Worm (Caenorhabditis elegans) whole organism, L4/young adult: ENCODE results near the gene K10D11.6.

Experiments
- W03F9.2 ChIP-seq: fragments of 150-350 bp; optimal IDR thresholded peaks from 2 replicates; lab custom pipeline; 2014; ENCODE audit warnings: missing biosample characterization, missing genetic modification characterization
- dao-5 ChIP-seq: sonication (generic microtip); optimal IDR thresholded peaks from 2 replicates; lab custom pipeline; 2016; ENCODE audit warnings: missing genotype, missing genetic modification characterization, moderate library complexity, missing compliant biosample characterization
- him-1 ChIP-seq: sonication (generic microtip); optimal IDR thresholded peaks from 2 replicates; lab custom pipeline; 2016; ENCODE audit warnings: missing genotype, missing genetic modification reagents, missing genetic modification characterization, missing compliant biosample characterization

K10D11.6 gene

ce11 chrIV:13022892-13023291 lies 33.6 kb upstream of the K10D11.6 start:
- TF ChIP-seq him-1 (no peak), W03F9.2 (no peak), dao-5 (tag; lab: Kevin White, UChicago) (no peak)

- TF ChIP-seq W03F9.2 (no peak), him-1 (no peak), dao-5 (tag; lab: Kevin White, UChicago) (no peak)
These were observed 31.8 kb upstream of the K10D11.6 start for ce11 chrIV:13021006-13021405.

- TF ChIP-seq W03F9.2: no peak
- TF ChIP-seq him-1: no peak
- no peak for TF ChIP-seq dao-5 (tag; lab: Kevin White, UChicago)
These were observed 27.6 kb upstream of the K10D11.6 start for ce11 chrIV:13016820-13017219.

ce11 chrIV:13015801-13016404 lies 26.6 kb upstream of the K10D11.6 start:
- TF ChIP-seq dao-5 (tag; lab: Kevin White, UChicago): no peak
- peak; percentile 10 for TF ChIP-seq him-1

- TF ChIP-seq W03F9.2: no peak
- no peak for TF ChIP-seq dao-5 (tag; lab: Kevin White, UChicago)
- no peak for TF ChIP-seq him-1
These were observed 24.6 kb upstream of the K10D11.6 start for ce11 chrIV:13013711-13014341.

ce11 chrIV:13013231-13013630 lies 24.0 kb upstream of the K10D11.6 start:
- TF ChIP-seq dao-5 (tag; lab: Kevin White, UChicago) (no peak), him-1 (no peak), W03F9.2 (no peak)

- TF ChIP-seq him-1 (no peak), W03F9.2 (no peak), dao-5 (tag; lab: Kevin White, UChicago) (no peak)
These were observed 20.3 kb upstream of the K10D11.6 start for ce11 chrIV:13009507-13009906.

ce11 chrIV:13008405-13009208 lies 19.4 kb upstream of the K10D11.6 start, which contains the start of gene mbk-2:
mbk-2 (plus strand) TSS chrIV:13009158.
- TF ChIP-seq dao-5 (tag; lab: Kevin White, UChicago) (no peak), him-1 (no peak), W03F9.2 (no peak)

- TF ChIP-seq W03F9.2: no peak
- no peak for TF ChIP-seq dao-5 (tag; lab: Kevin White, UChicago)
- TF ChIP-seq him-1: no peak
These were observed 9.8 kb upstream of the K10D11.6 start for ce11 chrIV:12999087-12999486.

ce11 chrIV:12997560-12997959 lies 8.3 kb upstream of the K10D11.6 start:
- TF ChIP-seq dao-5 (tag; lab: Kevin White, UChicago) (no peak), W03F9.2 (no peak), him-1 (no peak)

ce11 chrIV:12995886-12996285 lies 6.6 kb upstream of the K10D11.6 start, which contains the start of gene K10D11.7:
K10D11.7 (minus strand) TSS chrIV:12995986.
- TF ChIP-seq W03F9.2 (no peak), him-1 (no peak), dao-5 (tag; lab: Kevin White, UChicago) (no peak)

- no peak for TF ChIP-seq W03F9.2
- TF ChIP-seq dao-5 (tag; lab: Kevin White, UChicago): no peak
- TF ChIP-seq him-1: no peak
These were observed 5.1 kb upstream of the K10D11.6 start, which contains the start of gene K10D11.4 for ce11 chrIV:12994376-12994775. K10D11.4 (minus strand) TSS chrIV:12994476.

- no peak for TF ChIP-seq W03F9.2
- TF ChIP-seq him-1: no peak
- TF ChIP-seq dao-5 (tag; lab: Kevin White, UChicago): no peak
These were observed 2.4 kb upstream of the K10D11.6 start, which contains the start of gene K10D11.5 for ce11 chrIV:12991629-12992028. K10D11.5 (minus strand) TSS chrIV:12991843.

ce11 chrIV:12990638-12991037 lies 1.4 kb upstream of the K10D11.6 start:
- TF ChIP-seq dao-5 (tag; lab: Kevin White, UChicago) (no peak), him-1 (no peak), W03F9.2 (no peak)

- TF ChIP-seq dao-5 (tag; lab: Kevin White, UChicago): no peak
- TF ChIP-seq him-1: no peak
- TF ChIP-seq W03F9.2: no peak
These were observed 3.3 kb downstream of the K10D11.6 start, which contains the start of gene K10D11.3 for ce11 chrIV:12985961-12986360. K10D11.3 (minus strand) TSS chrIV:12986134.
